Worm (Caenorhabditis elegans): Measurements from ENCODE around the gene T27E4.1.

- TF ChIP-seq ama-1 (optimal IDR thresholded peaks at IDR 0.05) (no peak), hmg-4 (GFP tag; optimal IDR thresholded peaks at IDR 0.05) (no peak), ets-7 (tag; optimal IDR thresholded peaks at IDR 0.05) (no peak), hnd-1 (tag; optimal IDR thresholded peaks at IDR 0.05) (no peak), flt-1 (GFP tag; IDR thresholded peaks at IDR 0.05) (no peak), ceh-36 (tag; optimal IDR thresholded peaks at IDR 0.05) (no peak), B0310.2 (tag; optimal IDR thresholded peaks at IDR 0.05) (no peak), F13C5.2 (tag; optimal IDR thresholded peaks at IDR 0.05) (no peak), tbx-37 (GFP tag; conservative IDR thresholded peaks at IDR 0.05) (no peak), tra-4 (tag; optimal IDR thresholded peaks at IDR 0.05) (no peak), sea-1 (GFP tag; conservative IDR thresholded peaks at IDR 0.05) (no peak), scrt-1 (GFP tag; IDR thresholded peaks at IDR 0.05) (no peak)
These were observed 2.0 kb downstream of the T27E4.1 start for ce11 chrV:9094060-9094628.

Data from whole organism, early embryonic.